Fruit fly (Drosophila melanogaster) whole organism, embryonic: Measurements from ENCODE around the gene Ugt305A1.

ENCODE experiments used
- B-H2 ChIP-seq: fragments of 200-800 bp; sonication (Bioruptor generic); optimal IDR thresholded peaks from 2 replicates; lab custom pipeline; 2018; ENCODE audit warnings: missing biosample characterization, mild to moderate bottlenecking, missing genetic modification characterization
- CG10209 ChIP-seq: fragments of 200-800 bp; sonication (Bioruptor generic); optimal IDR thresholded peaks from 3 replicates; lab custom pipeline; 2017; ENCODE audit warnings: missing biosample characterization, mild to moderate bottlenecking, missing genetic modification characterization, missing genetic modification reagents
- CG10543 ChIP-seq: fragments of 200-800 bp; sonication (Bioruptor generic); optimal IDR thresholded peaks from 3 replicates; lab custom pipeline; 2017; ENCODE audit warnings: missing biosample characterization, mild to moderate bottlenecking, missing genetic modification characterization, moderate library complexity
- CG12071 ChIP-seq: fragments of 200-800 bp; sonication (Bioruptor generic); optimal IDR thresholded peaks from 3 replicates; lab custom pipeline; 2018; ENCODE audit warnings: missing biosample characterization, mild to moderate bottlenecking, missing genetic modification characterization
- CG12104 ChIP-seq: fragments of 200-800 bp; sonication (Bioruptor generic); optimal IDR thresholded peaks from 3 replicates; lab custom pipeline; 2016; ENCODE audit warnings: missing biosample characterization, missing genetic modification characterization
- CG13123 ChIP-seq: fragments of 200-800 bp; sonication (Bioruptor generic); optimal IDR thresholded peaks from 2 replicates; lab custom pipeline; 2016; ENCODE audit warnings: missing biosample characterization, missing genetic modification characterization
- CG13775 ChIP-seq: fragments of 200-800 bp; sonication (Bioruptor generic); optimal IDR thresholded peaks from 3 replicates; lab custom pipeline; 2017; ENCODE audit warnings: missing biosample characterization, mild to moderate bottlenecking, missing genetic modification characterization
- CG13894 ChIP-seq: fragments of 200-800 bp; sonication (Bioruptor generic); optimal IDR thresholded peaks from 3 replicates; lab custom pipeline; 2018; ENCODE audit warnings: missing biosample characterization, mild to moderate bottlenecking, missing genetic modification characterization, moderate library complexity
- CG1647 ChIP-seq: fragments of 200-800 bp; sonication (Bioruptor generic); optimal IDR thresholded peaks from 3 replicates; lab custom pipeline; 2016; ENCODE audit warnings: missing biosample characterization, missing genetic modification characterization
- CG2116 ChIP-seq: fragments of 200-800 bp; sonication (Bioruptor generic); optimal IDR thresholded peaks from 3 replicates; lab custom pipeline; 2018; ENCODE audit warnings: missing biosample characterization, mild to moderate bottlenecking, missing genetic modification characterization
- CG42726 ChIP-seq: fragments of 200-800 bp; sonication (Bioruptor generic); IDR thresholded peaks from 2 replicates; pipeline ENCODE4 v1.3.6; 2022; ENCODE audit warnings: missing biosample characterization, missing genetic modification characterization; ENCODE audit not compliant: partially characterized antibody
- CG5245 ChIP-seq: fragments of 200-800 bp; sonication (Bioruptor generic); optimal IDR thresholded peaks from 3 replicates; lab custom pipeline; 2016; ENCODE audit warnings: missing biosample characterization, missing genetic modification characterization
- CG6254 ChIP-seq: fragments of 200-800 bp; sonication (Bioruptor generic); optimal IDR thresholded peaks from 3 replicates; lab custom pipeline; 2017; ENCODE audit warnings: mild to moderate bottlenecking, missing biosample characterization, missing genetic modification reagents, missing genetic modification characterization
- CG6765 ChIP-seq: fragments of 200-800 bp; sonication (Bioruptor generic); optimal IDR thresholded peaks from 3 replicates; lab custom pipeline; 2017; ENCODE audit warnings: missing biosample characterization, mild to moderate bottlenecking, missing genetic modification characterization
- CG7745 ChIP-seq: fragments of 200-800 bp; sonication (Bioruptor generic); optimal IDR thresholded peaks from 2 replicates; lab custom pipeline; 2018; ENCODE audit warnings: missing biosample characterization, mild to moderate bottlenecking, missing genetic modification characterization, moderate library complexity
- CG8089 ChIP-seq: fragments of 200-800 bp; sonication (Bioruptor generic); optimal IDR thresholded peaks from 3 replicates; lab custom pipeline; 2016; ENCODE audit warnings: missing biosample characterization, missing genetic modification characterization
- CG8388 ChIP-seq: fragments of 200-800 bp; sonication (Bioruptor generic); optimal IDR thresholded peaks from 2 replicates; lab custom pipeline; 2019; ENCODE audit warnings: missing biosample characterization, mild to moderate bottlenecking, missing genetic modification characterization, moderate library complexity
- CG9215 ChIP-seq: fragments of 200-800 bp; sonication (Bioruptor generic); IDR thresholded peaks from 2 replicates; pipeline ENCODE4 v1.3.6; 2022; ENCODE audit warnings: missing biosample characterization, missing genetic modification characterization
- CG9437 ChIP-seq: fragments of 200-800 bp; sonication (Bioruptor generic); optimal IDR thresholded peaks from 2 replicates; lab custom pipeline; 2018; ENCODE audit warnings: missing biosample characterization, mild to moderate bottlenecking, missing genetic modification characterization
- CG9876 ChIP-seq: fragments of 200-800 bp; sonication (Bioruptor generic); optimal IDR thresholded peaks from 2 replicates; lab custom pipeline; 2016; ENCODE audit warnings: missing biosample characterization, missing genetic modification characterization
- Doc3 ChIP-seq: fragments of 200-800 bp; sonication (Bioruptor generic); IDR thresholded peaks from 3 replicates; pipeline ENCODE4 v1.3.6; 2022; ENCODE audit warnings: missing biosample characterization, missing genetic modification characterization; ENCODE audit not compliant: partially characterized antibody
- Drgx ChIP-seq: fragments of 200-800 bp; sonication (Bioruptor generic); IDR thresholded peaks from 2 replicates; pipeline ENCODE4 v1.3.6; 2022; ENCODE audit warnings: missing biosample characterization, missing genetic modification characterization
- E2f2 ChIP-seq: fragments of 200-800 bp; sonication (Bioruptor generic); IDR thresholded peaks from 2 replicates; pipeline ENCODE4 v1.3.6; 2022; ENCODE audit warnings: missing biosample characterization, missing genetic modification characterization
- Hr78 ChIP-seq, 2 experiments: fragments of 200-800 bp in 1 of 2; fragments of >200 bp in 1 of 2; sonication (Bioruptor generic) in 1 of 2; optimal IDR thresholded peaks; 2 replicates each; lab custom pipeline; 2017 to 2019; ENCODE audit warnings: missing biosample characterization in 2 of 2, missing genetic modification characterization in 2 of 2, mild to moderate bottlenecking in 1 of 2, moderate library complexity in 1 of 2
- Hsf ChIP-seq: fragments of 200-800 bp; sonication (Bioruptor generic); optimal IDR thresholded peaks from 3 replicates; lab custom pipeline; 2016; ENCODE audit warnings: missing biosample characterization, missing genetic modification characterization
- Nf-YB ChIP-seq: fragments of 200-800 bp; sonication (Bioruptor generic); optimal IDR thresholded peaks from 3 replicates; lab custom pipeline; 2019; ENCODE audit warnings: missing biosample characterization, mild to moderate bottlenecking, missing genetic modification characterization, moderate library complexity
- Oli ChIP-seq: fragments of 200-800 bp; sonication (Bioruptor generic); optimal IDR thresholded peaks from 2 replicates; lab custom pipeline; 2018; ENCODE audit warnings: missing biosample characterization, mild to moderate bottlenecking, missing genetic modification characterization, moderate library complexity
- Opbp ChIP-seq: fragments of 200-800 bp; sonication (Bioruptor generic); IDR thresholded peaks from 3 replicates; pipeline ENCODE4 v1.3.6; 2022; ENCODE audit warnings: missing biosample characterization, missing genetic modification characterization; ENCODE audit not compliant: partially characterized antibody
- PHDP ChIP-seq: fragments of 200-800 bp; sonication (Bioruptor generic); optimal IDR thresholded peaks from 3 replicates; lab custom pipeline; 2018; ENCODE audit warnings: missing biosample characterization, mild to moderate bottlenecking, missing genetic modification characterization, moderate library complexity
- Rx ChIP-seq: fragments of 200-800 bp; sonication (Bioruptor generic); IDR thresholded peaks from 2 replicates; pipeline ENCODE4 v1.3.6; 2022; ENCODE audit warnings: missing biosample characterization, missing genetic modification characterization
- Scr ChIP-seq: fragments of 200-800 bp; sonication (Bioruptor generic); IDR thresholded peaks from 2 replicates; pipeline ENCODE4 v1.3.6; 2022; ENCODE audit warnings: missing biosample characterization, missing genetic modification characterization; ENCODE audit not compliant: partially characterized antibody
- YL-1 ChIP-seq: fragments of 200-800 bp; sonication (Bioruptor generic); optimal IDR thresholded peaks from 3 replicates; lab custom pipeline; 2017; ENCODE audit warnings: missing biosample characterization, mild to moderate bottlenecking, missing genetic modification characterization
- ara ChIP-seq: fragments of 200-800 bp; sonication (Bioruptor generic); IDR thresholded peaks from 2 replicates; pipeline ENCODE4 v1.3.6; 2022; ENCODE audit warnings: missing biosample characterization, missing genetic modification characterization
- cad ChIP-seq: fragments of >200 bp; optimal IDR thresholded peaks from 2 replicates; lab custom pipeline; 2017; ENCODE audit warnings: missing biosample characterization, missing genetic modification characterization
- crol ChIP-seq: fragments of 200-800 bp; sonication (Bioruptor generic); IDR thresholded peaks from 2 replicates; pipeline ENCODE4 v1.3.6; 2022; ENCODE audit warnings: missing biosample characterization, missing genetic modification characterization
- dati ChIP-seq: fragments of 200-800 bp; sonication (Bioruptor generic); IDR thresholded peaks from 2 replicates; pipeline ENCODE4 v1.3.6; 2022; ENCODE audit warnings: missing biosample characterization, missing genetic modification characterization
- eve ChIP-seq, 2 experiments: fragments of >200 bp; optimal IDR thresholded peaks; 2 replicates each; lab custom pipeline; 2017; ENCODE audit warnings: missing biosample characterization in 2 of 2, missing genetic modification characterization in 2 of 2
- exex ChIP-seq: fragments of 200-800 bp; sonication (Bioruptor generic); optimal IDR thresholded peaks from 4 replicates; lab custom pipeline; 2018; ENCODE audit warnings: missing biosample characterization, mild to moderate bottlenecking, missing genetic modification characterization, moderate library complexity
- grau ChIP-seq: fragments of 200-800 bp; optimal IDR thresholded peaks from 3 replicates; lab custom pipeline; 2019; ENCODE audit warnings: missing biosample characterization, mild to moderate bottlenecking, missing genetic modification characterization, moderate library complexity
- mirr ChIP-seq: fragments of 200-800 bp; sonication (Bioruptor generic); optimal IDR thresholded peaks from 3 replicates; lab custom pipeline; 2018; ENCODE audit warnings: missing biosample characterization, mild to moderate bottlenecking, missing genetic modification characterization
- nmo ChIP-seq: fragments of 200-800 bp; sonication (Bioruptor generic); optimal IDR thresholded peaks from 2 replicates; lab custom pipeline; 2018; ENCODE audit warnings: missing biosample characterization, mild to moderate bottlenecking, missing genetic modification characterization, moderate library complexity
- pan ChIP-seq, 4 experiments: fragments of >200 bp in 3 of 4; fragments of 200-800 bp in 1 of 4; sonication (Bioruptor generic) in 1 of 4; optimal IDR thresholded peaks in 3 of 4; IDR thresholded peaks in 1 of 4; 2 replicates each; pipeline versions ENCODE4 v1.3.6 to Lab custom; 2017 to 2022; ENCODE audit warnings: missing biosample characterization in 2 of 4, missing genetic modification characterization in 2 of 4, mixed read lengths in 1 of 4
- pfk ChIP-seq: fragments of 200-800 bp; sonication (Bioruptor generic); optimal IDR thresholded peaks from 2 replicates; lab custom pipeline; 2018; ENCODE audit warnings: missing biosample characterization, mild to moderate bottlenecking, missing genetic modification characterization, moderate library complexity
- prd ChIP-seq, 3 experiments: fragments of >200 bp in 2 of 3; fragments of 200-800 bp in 1 of 3; sonication (Bioruptor generic) in 1 of 3; optimal IDR thresholded peaks in 2 of 3; IDR thresholded peaks in 1 of 3; 2 replicates in 2 of 3; 3 replicates in 1 of 3; pipeline versions ENCODE4 v1.3.6 to Lab custom; 2017 to 2022; ENCODE audit warnings: missing biosample characterization in 1 of 3, missing genetic modification characterization in 1 of 3
- pzg ChIP-seq: fragments of 200-800 bp; sonication (Bioruptor generic); optimal IDR thresholded peaks from 3 replicates; lab custom pipeline; 2018; ENCODE audit warnings: missing biosample characterization, mild to moderate bottlenecking, missing genetic modification characterization, moderate library complexity
- sim ChIP-seq: fragments of 200-800 bp; sonication (Bioruptor generic); IDR thresholded peaks from 2 replicates; pipeline ENCODE4 v1.3.6; 2022; ENCODE audit warnings: missing biosample characterization, missing genetic modification characterization
- sisA ChIP-seq: fragments of 200-800 bp; sonication (Bioruptor generic); IDR thresholded peaks from 2 replicates; pipeline ENCODE4 v1.3.6; 2022; ENCODE audit warnings: missing biosample characterization, missing genetic modification characterization
- slou ChIP-seq: fragments of 200-800 bp; sonication (Bioruptor generic); optimal IDR thresholded peaks from 3 replicates; lab custom pipeline; 2016; ENCODE audit warnings: missing biosample characterization, missing genetic modification characterization
- toy ChIP-seq: fragments of 200-800 bp; sonication (Bioruptor generic); IDR thresholded peaks from 2 replicates; pipeline ENCODE4 v1.3.6; 2022; ENCODE audit warnings: missing biosample characterization, missing genetic modification characterization

Gene Ugt305A1

DNA sequence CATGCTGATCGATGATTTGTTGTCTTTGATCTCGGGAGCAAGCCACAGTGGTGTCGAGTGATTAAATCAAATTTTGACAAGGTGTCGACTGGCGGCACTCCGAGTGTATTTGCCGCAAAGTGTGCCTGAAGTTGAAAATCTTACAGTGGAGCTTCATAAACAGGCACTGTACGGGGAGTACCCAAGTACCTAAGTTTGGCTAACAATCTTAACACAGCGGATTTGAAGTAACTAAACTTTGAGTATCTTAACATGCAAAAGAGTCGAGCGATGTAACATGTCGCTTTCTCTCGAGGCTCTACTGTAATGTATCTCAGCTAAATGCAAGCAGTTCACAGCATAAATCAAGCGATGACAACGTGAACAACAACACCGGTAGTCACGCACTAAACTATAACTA lies 42.8 kb upstream of the Ugt305A1 start (continued):
- TF ChIP-seq sisA (GFP tag; lab: Robert Waterston, UW) (peak; percentile 79), Hsf (GFP tag; lab: Kevin White, UChicago) (peak; percentile 67), CG12104 (GFP tag; lab: Kevin White, UChicago) (no peak), eve (GFP tag; optimal IDR thresholded peaks at IDR 0.05; lab: Kevin White, UChicago) (no peak), crol (GFP tag; lab: Robert Waterston, UW) (peak; percentile 21; the same call in 1 of the 2 replicates), Rx (GFP tag; lab: Robert Waterston, UW) (peak; percentile 48; the same call in 1 of the 2 replicates), exex (tag; lab: Kevin White, UChicago) (no peak), nmo (peak; percentile 79), Doc3 (GFP tag; lab: Robert Waterston, UW) (no peak), CG7745 (tag; lab: Kevin White, UChicago) (no peak), CG9876 (no peak), CG10543 (GFP tag; lab: Kevin White, UChicago) (no peak), CG6254 (GFP tag; lab: Kevin White, UChicago) (peak; percentile 66), CG13775 (GFP tag; lab: Kevin White, UChicago) (peak; percentile 42), CG10209 (GFP tag; lab: Kevin White, UChicago) (peak; percentile 47), CG13123 (GFP tag; lab: Kevin White, UChicago) (no peak), Oli (tag; lab: Kevin White, UChicago) (peak; percentile 65), ara (GFP tag; lab: Robert Waterston, UW) (peak; percentile 90), cad (GFP tag; lab: Kevin White, UChicago) (no peak), pzg (GFP tag; lab: Kevin White, UChicago) (no peak), CG8089 (GFP tag; lab: Kevin White, UChicago) (peak; percentile 58), CG42726 (GFP tag; lab: Robert Waterston, UW) (no peak), CG8388 (GFP tag; lab: Kevin White, UChicago) (peak; percentile 54), CG12071 (GFP tag; lab: Kevin White, UChicago) (peak; percentile 25), CG13894 (tag; lab: Kevin White, UChicago) (no peak), Hr78 (GFP tag; optimal IDR thresholded peaks at IDR 0.05; lab: Kevin White, UChicago) (no peak), Drgx (GFP tag; lab: Robert Waterston, UW) (peak; percentile 53), Nf-YB (GFP tag; lab: Kevin White, UChicago) (peak; percentile 20), Scr (GFP tag; lab: Robert Waterston, UW) (no peak), CG6765 (GFP tag; lab: Kevin White, UChicago) (no peak), mirr (no peak), pfk (GFP tag; lab: Kevin White, UChicago) (no peak), CG9437 (GFP tag; lab: Kevin White, UChicago) (no peak), CG9215 (GFP tag; lab: Robert Waterston, UW) (no peak), grau (tag; lab: Kevin White, UChicago) (peak; percentile 93), pan (optimal IDR thresholded peaks at IDR 0.05; lab: Kevin White, UChicago) (no peak), pan (GFP tag; optimal IDR thresholded peaks at IDR 0.05 in 1 of 2, IDR thresholded peaks at IDR 0.05 in 1 of 2) (peak in 1 of 2 experiments; percentile 71), CG1647 (GFP tag; lab: Kevin White, UChicago) (no peak), Opbp (GFP tag; lab: Robert Waterston, UW) (no peak), E2f2 (GFP tag; lab: Robert Waterston, UW) (peak; percentile 18; the same call in 1 of the 2 replicates), prd (optimal IDR thresholded peaks at IDR 0.05; lab: Kevin White, UChicago) (no peak), prd (GFP tag; IDR thresholded peaks at IDR 0.05; lab: Robert Waterston, UW) (peak; percentile 92), slou (GFP tag; lab: Kevin White, UChicago) (no peak), B-H2 (GFP tag; lab: Kevin White, UChicago) (no peak), PHDP (tag; lab: Kevin White, UChicago) (peak; percentile 48), CG2116 (GFP tag; lab: Kevin White, UChicago) (no peak), CG5245 (GFP tag; lab: Kevin White, UChicago) (peak; percentile 69), sim (0 out of 2 replicates have a peak, but pooled peaks have one; percentile 17), YL-1 (GFP tag; lab: Kevin White, UChicago) (no peak), dati (GFP tag; lab: Robert Waterston, UW) (peak; percentile 70), toy (GFP tag; lab: Robert Waterston, UW) (no peak)
